Fruit fly (Drosophila melanogaster) whole organism, embryonic: Measurements from ENCODE around the gene Vm26Aa.
A peak's percentile ranks its signal among the peaks of the same experiment; 100 is the strongest.

Experiments
- Antp ChIP-seq: fragments of 200-800 bp; sonication (Bioruptor generic); optimal IDR thresholded peaks from 3 replicates; lab custom pipeline; 2016; ENCODE audit warnings: missing biosample characterization, missing genetic modification characterization
- B-H2 ChIP-seq: fragments of 200-800 bp; sonication (Bioruptor generic); optimal IDR thresholded peaks from 2 replicates; lab custom pipeline; 2018; ENCODE audit warnings: missing biosample characterization, mild to moderate bottlenecking, missing genetic modification characterization
- Bdp1 ChIP-seq: fragments of 200-800 bp; sonication (Bioruptor generic); optimal IDR thresholded peaks from 3 replicates; lab custom pipeline; 2016; ENCODE audit warnings: missing biosample characterization, missing genetic modification characterization
- CG10274 ChIP-seq: fragments of 200-800 bp; sonication (Bioruptor generic); optimal IDR thresholded peaks from 3 replicates; lab custom pipeline; 2017; ENCODE audit warnings: missing biosample characterization, mild to moderate bottlenecking, missing genetic modification characterization
- CG10431 ChIP-seq: fragments of 200-800 bp; sonication (Bioruptor generic); optimal IDR thresholded peaks from 3 replicates; lab custom pipeline; 2018; ENCODE audit warnings: missing biosample characterization, mild to moderate bottlenecking, missing genetic modification characterization
- CG14014 ChIP-seq: fragments of 200-800 bp; sonication (Bioruptor generic); IDR thresholded peaks from 2 replicates; pipeline ENCODE4 v1.3.6; 2022; ENCODE audit warnings: missing biosample characterization, missing genetic modification characterization
- CG14860 ChIP-seq: fragments of 200-800 bp; sonication (Bioruptor generic); IDR thresholded peaks from 3 replicates; pipeline ENCODE4 v1.3.6; 2022; ENCODE audit warnings: missing biosample characterization, missing genetic modification characterization; ENCODE audit not compliant: partially characterized antibody
- CG17186 ChIP-seq: fragments of 200-800 bp; sonication (Bioruptor generic); optimal IDR thresholded peaks from 3 replicates; lab custom pipeline; 2017; ENCODE audit warnings: missing biosample characterization, missing genetic modification reagents, missing genetic modification characterization
- CG2116 ChIP-seq: fragments of 200-800 bp; sonication (Bioruptor generic); optimal IDR thresholded peaks from 3 replicates; lab custom pipeline; 2018; ENCODE audit warnings: missing biosample characterization, mild to moderate bottlenecking, missing genetic modification characterization
- CG2202 ChIP-seq: fragments of 200-800 bp; sonication (Bioruptor generic); optimal IDR thresholded peaks from 2 replicates; lab custom pipeline; 2018; ENCODE audit warnings: missing biosample characterization, mild to moderate bottlenecking, missing genetic modification characterization
- CG2712 ChIP-seq: fragments of 200-800 bp; optimal IDR thresholded peaks from 3 replicates; lab custom pipeline; 2019; ENCODE audit warnings: missing biosample characterization, mild to moderate bottlenecking, missing genetic modification characterization, moderate library complexity
- CG30020 ChIP-seq: fragments of 200-800 bp; optimal IDR thresholded peaks from 2 replicates; lab custom pipeline; 2019; ENCODE audit warnings: missing biosample characterization, mild to moderate bottlenecking, missing genetic modification characterization, moderate library complexity
- CG31365 ChIP-seq: fragments of 200-800 bp; sonication (Bioruptor generic); optimal IDR thresholded peaks from 2 replicates; lab custom pipeline; 2018; ENCODE audit warnings: missing biosample characterization, mild to moderate bottlenecking, missing genetic modification characterization
- CG7372 ChIP-seq: fragments of 200-800 bp; sonication (Bioruptor generic); IDR thresholded peaks from 2 replicates; pipeline ENCODE4 v1.3.6; 2022; ENCODE audit warnings: missing biosample characterization, missing genetic modification characterization
- D ChIP-seq, 2 experiments: fragments of 200-800 bp in 1 of 2; fragments of >200 bp in 1 of 2; sonication (Bioruptor generic) in 1 of 2; optimal IDR thresholded peaks; 2 replicates in 1 of 2; 3 replicates in 1 of 2; lab custom pipeline; 2017; ENCODE audit warnings: mild to moderate bottlenecking in 1 of 2, missing biosample characterization in 1 of 2, missing genetic modification characterization in 1 of 2, missing genetic modification reagents in 1 of 2
- Dfd ChIP-seq, 2 experiments: fragments of >200 bp; optimal IDR thresholded peaks; 2 replicates each; lab custom pipeline; 2017; ENCODE audit warnings: missing biosample characterization in 2 of 2, missing genetic modification characterization in 2 of 2
- Dip3 ChIP-seq: fragments of 200-800 bp; sonication (Bioruptor generic); optimal IDR thresholded peaks from 3 replicates; lab custom pipeline; 2016; ENCODE audit warnings: missing biosample characterization, missing genetic modification characterization
- Ets97D ChIP-seq: fragments of 200-800 bp; sonication (Bioruptor generic); optimal IDR thresholded peaks from 3 replicates; lab custom pipeline; 2016; ENCODE audit warnings: missing biosample characterization, missing genetic modification characterization
- H15 ChIP-seq: fragments of 200-800 bp; sonication (Bioruptor generic); IDR thresholded peaks from 3 replicates; pipeline ENCODE4 v1.3.6; 2022; ENCODE audit warnings: missing biosample characterization, missing genetic modification characterization
- H2.0 ChIP-seq: fragments of 200-800 bp; sonication (Bioruptor generic); IDR thresholded peaks from 2 replicates; pipeline ENCODE4 v1.3.6; 2022; ENCODE audit warnings: missing biosample characterization, missing genetic modification characterization
- HHEX ChIP-seq: fragments of 200-800 bp; sonication (Bioruptor generic); optimal IDR thresholded peaks from 3 replicates; lab custom pipeline; 2017; ENCODE audit warnings: missing biosample characterization, mild to moderate bottlenecking, missing genetic modification characterization, missing genetic modification reagents
- Hr51 ChIP-seq, 2 experiments: fragments of 200-800 bp; sonication (Bioruptor generic); optimal IDR thresholded peaks; 2 replicates in 1 of 2; 3 replicates in 1 of 2; lab custom pipeline; 2016 to 2018; ENCODE audit warnings: missing biosample characterization in 2 of 2, missing genetic modification characterization in 2 of 2, mild to moderate bottlenecking in 1 of 2, moderate library complexity in 1 of 2
- Max ChIP-seq: fragments of 200-800 bp; sonication (Bioruptor generic); optimal IDR thresholded peaks from 2 replicates; lab custom pipeline; 2016; ENCODE audit warnings: missing biosample characterization, mild to moderate bottlenecking, missing genetic modification characterization
- NfI ChIP-seq: fragments of 200-800 bp; sonication (Bioruptor generic); optimal IDR thresholded peaks from 3 replicates; lab custom pipeline; 2018; ENCODE audit warnings: missing biosample characterization, mild to moderate bottlenecking, missing genetic modification characterization, moderate library complexity
- Optix ChIP-seq: fragments of 200-800 bp; sonication (Bioruptor generic); IDR thresholded peaks from 3 replicates; pipeline ENCODE4 v1.3.6; 2022; ENCODE audit warnings: missing biosample characterization, missing genetic modification characterization
- Poxn ChIP-seq: fragments of 200-800 bp; sonication (Bioruptor generic); IDR thresholded peaks from 2 replicates; pipeline ENCODE4 v1.3.6; 2022; ENCODE audit warnings: missing biosample characterization, missing genetic modification characterization
- Ptx1 ChIP-seq: fragments of 200-800 bp; sonication (Bioruptor generic); IDR thresholded peaks from 2 replicates; pipeline ENCODE4 v1.3.6; 2022; ENCODE audit warnings: missing biosample characterization, missing genetic modification characterization
- Sox102F ChIP-seq: fragments of 200-800 bp; sonication (Bioruptor generic); optimal IDR thresholded peaks from 2 replicates; lab custom pipeline; 2018; ENCODE audit warnings: missing biosample characterization, mild to moderate bottlenecking, missing genetic modification characterization, moderate library complexity
- Sry-β ChIP-seq: fragments of 200-800 bp; sonication (Bioruptor generic); optimal IDR thresholded peaks from 2 replicates; lab custom pipeline; 2018; ENCODE audit warnings: missing biosample characterization, mild to moderate bottlenecking, missing genetic modification characterization, moderate library complexity
- Ssrp ChIP-seq: fragments of 200-800 bp; sonication (Bioruptor generic); optimal IDR thresholded peaks from 2 replicates; lab custom pipeline; 2018; ENCODE audit warnings: missing biosample characterization, mild to moderate bottlenecking, missing genetic modification characterization, moderate library complexity
- Vsx1 ChIP-seq: fragments of 200-800 bp; sonication (Bioruptor generic); optimal IDR thresholded peaks from 2 replicates; lab custom pipeline; 2017; ENCODE audit warnings: missing biosample characterization, mild to moderate bottlenecking, missing genetic modification characterization, missing genetic modification reagents
- disco-r ChIP-seq: fragments of 200-800 bp; sonication (Bioruptor generic); optimal IDR thresholded peaks from 2 replicates; lab custom pipeline; 2016; ENCODE audit warnings: missing biosample characterization, missing genetic modification characterization
- dmrt99B ChIP-seq: fragments of 200-800 bp; sonication (Bioruptor generic); optimal IDR thresholded peaks from 2 replicates; lab custom pipeline; 2018; ENCODE audit warnings: missing biosample characterization, mild to moderate bottlenecking, missing genetic modification characterization, moderate library complexity
- gce ChIP-seq: fragments of 200-800 bp; sonication (Bioruptor generic); IDR thresholded peaks from 3 replicates; pipeline ENCODE4 v1.3.6; 2022; ENCODE audit warnings: missing biosample characterization, missing genetic modification characterization
- gem ChIP-seq: fragments of 200-800 bp; sonication (Bioruptor generic); optimal IDR thresholded peaks from 2 replicates; lab custom pipeline; 2019; ENCODE audit warnings: missing biosample characterization, mild to moderate bottlenecking, missing genetic modification characterization, moderate library complexity
- gt ChIP-seq: fragments of 200-800 bp; sonication (Bioruptor generic); IDR thresholded peaks from 2 replicates; pipeline ENCODE4 v1.3.6; 2022; ENCODE audit warnings: missing biosample characterization, missing genetic modification characterization
- jigr1 ChIP-seq: fragments of 200-800 bp; sonication (Bioruptor generic); IDR thresholded peaks from 3 replicates; pipeline ENCODE4 v1.3.6; 2022; ENCODE audit warnings: missing biosample characterization, missing genetic modification characterization
- oc ChIP-seq: fragments of 200-800 bp; sonication (Bioruptor generic); optimal IDR thresholded peaks from 2 replicates; lab custom pipeline; 2018; ENCODE audit warnings: missing biosample characterization, mild to moderate bottlenecking, missing genetic modification characterization, moderate library complexity
- odd ChIP-seq: fragments of 200-800 bp; sonication (Bioruptor generic); optimal IDR thresholded peaks from 2 replicates; lab custom pipeline; 2017; ENCODE audit warnings: missing biosample characterization, mild to moderate bottlenecking, missing genetic modification characterization
- repo ChIP-seq: fragments of 200-800 bp; sonication (Bioruptor generic); optimal IDR thresholded peaks from 2 replicates; lab custom pipeline; 2016; ENCODE audit warnings: missing biosample characterization, missing genetic modification characterization
- sug ChIP-seq: fragments of 200-800 bp; optimal IDR thresholded peaks from 2 replicates; lab custom pipeline; 2019; ENCODE audit warnings: missing biosample characterization, mild to moderate bottlenecking, missing genetic modification characterization, moderate library complexity
- tgo ChIP-seq: fragments of 200-800 bp; sonication (Bioruptor generic); IDR thresholded peaks from 3 replicates; pipeline ENCODE4 v1.3.6; 2022; ENCODE audit warnings: missing biosample characterization, missing genetic modification characterization
- tll ChIP-seq, 2 experiments: fragments of 200-800 bp in 1 of 2; fragments of >200 bp in 1 of 2; sonication (Bioruptor generic) in 1 of 2; optimal IDR thresholded peaks; 2 replicates each; lab custom pipeline; 2017 to 2019; ENCODE audit warnings: missing biosample characterization in 2 of 2, missing genetic modification characterization in 2 of 2, mild to moderate bottlenecking in 1 of 2, moderate library complexity in 1 of 2
- toy ChIP-seq: fragments of 200-800 bp; sonication (Bioruptor generic); IDR thresholded peaks from 2 replicates; pipeline ENCODE4 v1.3.6; 2022; ENCODE audit warnings: missing biosample characterization, missing genetic modification characterization
- tup ChIP-seq: fragments of 200-800 bp; sonication (Bioruptor generic); optimal IDR thresholded peaks from 2 replicates; lab custom pipeline; 2016; ENCODE audit warnings: missing biosample characterization, mild to moderate bottlenecking, missing genetic modification characterization, moderate library complexity
- twi ChIP-seq: fragments of 200-800 bp; optimal IDR thresholded peaks from 2 replicates; lab custom pipeline; 2019; ENCODE audit warnings: missing biosample characterization, mild to moderate bottlenecking, missing genetic modification characterization, moderate library complexity
- vfl ChIP-seq: fragments of 200-800 bp; sonication (Bioruptor generic); optimal IDR thresholded peaks from 2 replicates; lab custom pipeline; 2016; ENCODE audit warnings: missing biosample characterization, missing genetic modification characterization
- yki ChIP-seq: fragments of >200 bp; optimal IDR thresholded peaks from 3 replicates; lab custom pipeline; 2018
- zfh2 ChIP-seq: fragments of 200-800 bp; sonication (Bioruptor generic); optimal IDR thresholded peaks from 2 replicates; lab custom pipeline; 2016; ENCODE audit warnings: missing biosample characterization, missing genetic modification characterization

Gene Vm26Aa

DNA sequence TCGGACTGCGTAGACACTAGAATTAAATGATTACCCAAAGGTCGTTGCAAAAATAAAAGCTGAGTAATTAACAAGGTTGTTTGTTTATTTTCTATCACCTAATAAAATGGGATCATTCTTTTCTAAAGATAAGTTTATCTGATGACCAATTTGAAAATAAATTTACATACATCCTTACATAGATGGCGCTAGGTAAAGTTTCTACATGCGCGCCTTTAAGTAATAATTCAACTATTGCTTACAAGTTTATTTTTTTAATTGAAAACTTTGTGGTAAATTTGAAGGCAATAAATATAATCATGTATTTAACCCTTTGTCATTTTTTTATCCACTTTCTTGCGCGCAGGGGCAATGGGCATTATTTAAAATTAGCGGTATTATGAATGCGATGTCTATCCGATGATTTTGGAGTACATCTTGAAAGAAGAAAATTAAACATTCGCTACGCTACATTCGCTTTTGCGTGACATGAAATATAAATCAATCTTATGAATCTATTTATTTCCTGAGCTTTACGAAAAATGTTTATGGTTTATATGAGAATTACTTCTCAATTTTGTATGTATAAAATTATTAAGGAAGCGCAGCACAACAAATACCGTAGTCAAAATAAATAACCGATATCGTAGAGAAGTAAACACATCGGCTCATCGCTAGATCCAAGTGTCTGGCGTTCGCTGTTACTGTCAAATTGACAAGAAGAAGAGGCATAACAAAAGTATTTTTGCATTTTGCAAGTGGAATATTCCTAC lies 11.2 kb downstream of the Vm26Aa start, which contains the start of gene CG9044 (continued):
- TF ChIP-seq Poxn (GFP tag; lab: Robert Waterston, UW) (no peak), tgo (GFP tag; lab: Robert Waterston, UW) (no peak; the same call in 2 of the 3 replicates), CG30020 (peak; percentile 64), tup (GFP tag; lab: Kevin White, UChicago) (no peak), gce (GFP tag; lab: Robert Waterston, UW) (no peak), zfh2 (peak; percentile 83), CG14014 (GFP tag; lab: Robert Waterston, UW) (peak; percentile 16; the same call in 1 of the 2 replicates), H15 (no peak), oc (tag; lab: Kevin White, UChicago) (no peak), Antp (GFP tag; lab: Kevin White, UChicago) (peak; percentile 40), CG7372 (GFP tag; lab: Robert Waterston, UW) (0 out of 2 replicates have a peak, but pooled peaks have one; percentile 11), H2.0 (GFP tag; lab: Robert Waterston, UW) (no peak), NfI (GFP tag; lab: Kevin White, UChicago) (peak; percentile 53), B-H2 (GFP tag; lab: Kevin White, UChicago) (no peak), Ssrp (tag; lab: Kevin White, UChicago) (peak; percentile 49), HHEX (no peak), Ptx1 (GFP tag; lab: Robert Waterston, UW) (no peak; the same call in 1 of the 2 replicates), repo (GFP tag; lab: Kevin White, UChicago) (peak; percentile 10), jigr1 (GFP tag; lab: Robert Waterston, UW) (0 out of 3 replicates have a peak, but pooled peaks have one; percentile 23), Vsx1 (GFP tag; lab: Kevin White, UChicago) (no peak), CG31365 (tag; lab: Kevin White, UChicago) (no peak), tll (GFP tag; optimal IDR thresholded peaks at IDR 0.05; lab: Kevin White, UChicago) (peak in 1 of 2 experiments; percentile 66), CG14860 (peak; percentile 89), Max (peak; percentile 52), odd (GFP tag; lab: Kevin White, UChicago) (no peak), Optix (no peak), twi (tag; lab: Kevin White, UChicago) (no peak), sug (no peak), gt (GFP tag; lab: Robert Waterston, UW) (no peak), disco-r (no peak), Sox102F (GFP tag; lab: Kevin White, UChicago) (no peak), Dfd (GFP tag; optimal IDR thresholded peaks at IDR 0.05; lab: Kevin White, UChicago) (no peak), yki (lab: Kevin White, UChicago) (no peak), dmrt99B (tag; lab: Kevin White, UChicago) (no peak), Sry-β (GFP tag; lab: Kevin White, UChicago) (peak; percentile 8), toy (no peak), CG17186 (GFP tag; lab: Kevin White, UChicago) (peak; percentile 44), Dip3 (GFP tag; lab: Kevin White, UChicago) (peak; percentile 66), gem (no peak), CG10274 (no peak), CG2712 (tag; lab: Kevin White, UChicago) (peak; percentile 67), vfl (GFP tag; lab: Kevin White, UChicago) (peak; percentile 23), CG2116 (peak; percentile 62), Ets97D (GFP tag; lab: Kevin White, UChicago) (peak; percentile 67), CG2202 (tag; lab: Kevin White, UChicago) (no peak), D (optimal IDR thresholded peaks at IDR 0.05; lab: Kevin White, UChicago) (no peak), D (GFP tag; optimal IDR thresholded peaks at IDR 0.05; lab: Kevin White, UChicago) (peak; percentile 34), Hr51 (GFP tag; optimal IDR thresholded peaks at IDR 0.05; lab: Kevin White, UChicago) (peak in 1 of 2 experiments; percentile 66), Bdp1 (GFP tag; lab: Kevin White, UChicago) (peak; percentile 21), CG10431 (GFP tag; lab: Kevin White, UChicago) (no peak)
